Worm (Caenorhabditis elegans) whole organism, early embryonic: ENCODE data around the gene nep-12.

Experiments
- B0310.2 ChIP-seq: sonication (generic microtip); optimal IDR thresholded peaks from 2 replicates; lab custom pipeline; 2016; ENCODE audit warnings: mild to moderate bottlenecking, missing genetic modification characterization, missing compliant biosample characterization
- aly-1 ChIP-seq: sonication (generic microtip); optimal IDR thresholded peaks from 2 replicates; lab custom pipeline; 2016; ENCODE audit warnings: missing genetic modification characterization, missing compliant biosample characterization
- ama-1 ChIP-seq: fragments of 150-350 bp; optimal IDR thresholded peaks from 2 replicates; lab custom pipeline; 2014
- ceh-13 ChIP-seq: fragments of 200-800 bp; sonication (Bioruptor generic); optimal IDR thresholded peaks from 2 replicates; lab custom pipeline; 2018; ENCODE audit warnings: mild to moderate bottlenecking, missing genetic modification characterization, missing compliant biosample characterization
- ets-7 ChIP-seq: sonication (generic microtip); optimal IDR thresholded peaks from 2 replicates; lab custom pipeline; 2016; ENCODE audit warnings: missing genotype, missing genetic modification characterization, missing compliant biosample characterization
- flt-1 ChIP-seq: fragments of 200-800 bp; sonication (Bioruptor generic); IDR thresholded peaks from 2 replicates; pipeline ENCODE4 v1.3.6; 2022; ENCODE audit warnings: missing genetic modification characterization, missing compliant biosample characterization
- hmg-4 ChIP-seq: fragments of 200-800 bp; sonication (Bioruptor generic); optimal IDR thresholded peaks from 2 replicates; lab custom pipeline; 2018; ENCODE audit warnings: mild to moderate bottlenecking, missing genetic modification characterization, missing compliant biosample characterization
- hnd-1 ChIP-seq: sonication (generic microtip); optimal IDR thresholded peaks from 2 replicates; lab custom pipeline; 2016; ENCODE audit warnings: missing genetic modification characterization, missing compliant biosample characterization
- pes-1 ChIP-seq: fragments of 200-800 bp; sonication (Bioruptor generic); IDR thresholded peaks from 2 replicates; pipeline ENCODE4 v1.3.6; 2022; ENCODE audit warnings: missing genetic modification reagents, missing genetic modification characterization, missing compliant biosample characterization
- sea-1 ChIP-seq: fragments of 200-800 bp; sonication (Bioruptor generic); conservative IDR thresholded peaks from 2 replicates; pipeline ENCODE4 v1.3.6; 2022; ENCODE audit warnings: missing genetic modification characterization, missing compliant biosample characterization
- tbx-11 ChIP-seq: fragments of 200-800 bp; sonication (Bioruptor generic); IDR thresholded peaks from 2 replicates; pipeline ENCODE4 v1.3.6; 2022; ENCODE audit warnings: missing genetic modification characterization, missing compliant biosample characterization

ce11 chrII:4767612-4768011, 16.7 kb downstream of the nep-12 start:
- TF ChIP-seq flt-1 (GFP tag; lab: Robert Waterston, UW) (no peak), ama-1 (lab: Kevin White, UChicago) (no peak), tbx-11 (GFP tag; lab: Robert Waterston, UW) (no peak), aly-1 (tag; lab: Kevin White, UChicago) (no peak), sea-1 (GFP tag; lab: Robert Waterston, UW) (no peak), B0310.2 (tag; lab: Kevin White, UChicago) (no peak), ceh-13 (GFP tag; lab: Kevin White, UChicago) (no peak), ets-7 (tag; lab: Kevin White, UChicago) (no peak), hmg-4 (GFP tag; lab: Kevin White, UChicago) (no peak), pes-1 (GFP tag; lab: Robert Waterston, UW) (no peak), hnd-1 (no peak)
